Worm (Caenorhabditis elegans) whole organism, early embryonic: Measurements from ENCODE around the gene skr-4.

Source experiments
- B0310.2 ChIP-seq: sonication (generic microtip); optimal IDR thresholded peaks from 2 replicates; lab custom pipeline; 2016; ENCODE audit warnings: mild to moderate bottlenecking, missing genetic modification characterization, missing compliant biosample characterization
- F13C5.2 ChIP-seq: sonication (generic microtip); optimal IDR thresholded peaks from 2 replicates; lab custom pipeline; 2017; ENCODE audit warnings: mild to moderate bottlenecking, missing genetic modification characterization, inconsistent platforms, missing compliant biosample characterization
- aly-1 ChIP-seq: sonication (generic microtip); optimal IDR thresholded peaks from 2 replicates; lab custom pipeline; 2016; ENCODE audit warnings: missing genetic modification characterization, missing compliant biosample characterization
- ama-1 ChIP-seq: fragments of 150-350 bp; optimal IDR thresholded peaks from 2 replicates; lab custom pipeline; 2014
- ceh-13 ChIP-seq: fragments of 200-800 bp; sonication (Bioruptor generic); optimal IDR thresholded peaks from 2 replicates; lab custom pipeline; 2018; ENCODE audit warnings: mild to moderate bottlenecking, missing genetic modification characterization, missing compliant biosample characterization
- ceh-36 ChIP-seq: sonication (generic microtip); optimal IDR thresholded peaks from 2 replicates; lab custom pipeline; 2016; ENCODE audit warnings: missing genetic modification characterization, inconsistent platforms, missing compliant biosample characterization
- ets-7 ChIP-seq: sonication (generic microtip); optimal IDR thresholded peaks from 2 replicates; lab custom pipeline; 2016; ENCODE audit warnings: missing genotype, missing genetic modification characterization, missing compliant biosample characterization
- flt-1 ChIP-seq: fragments of 200-800 bp; sonication (Bioruptor generic); IDR thresholded peaks from 2 replicates; pipeline ENCODE4 v1.3.6; 2022; ENCODE audit warnings: missing genetic modification characterization, missing compliant biosample characterization
- hmbx-1 ChIP-seq: sonication (generic microtip); optimal IDR thresholded peaks from 2 replicates; lab custom pipeline; 2016; ENCODE audit warnings: mild to moderate bottlenecking, missing genetic modification characterization, missing compliant biosample characterization
- hmg-4 ChIP-seq: fragments of 200-800 bp; sonication (Bioruptor generic); optimal IDR thresholded peaks from 2 replicates; lab custom pipeline; 2018; ENCODE audit warnings: mild to moderate bottlenecking, missing genetic modification characterization, missing compliant biosample characterization
- hnd-1 ChIP-seq: sonication (generic microtip); optimal IDR thresholded peaks from 2 replicates; lab custom pipeline; 2016; ENCODE audit warnings: missing genetic modification characterization, missing compliant biosample characterization
- pes-1 ChIP-seq: fragments of 200-800 bp; sonication (Bioruptor generic); IDR thresholded peaks from 2 replicates; pipeline ENCODE4 v1.3.6; 2022; ENCODE audit warnings: missing genetic modification reagents, missing genetic modification characterization, missing compliant biosample characterization
- scrt-1 ChIP-seq: fragments of 200-800 bp; sonication (Bioruptor generic); IDR thresholded peaks from 2 replicates; pipeline ENCODE4 v1.3.6; 2022; ENCODE audit warnings: missing genetic modification characterization, missing compliant biosample characterization
- sea-1 ChIP-seq: fragments of 200-800 bp; sonication (Bioruptor generic); conservative IDR thresholded peaks from 2 replicates; pipeline ENCODE4 v1.3.6; 2022; ENCODE audit warnings: missing genetic modification characterization, missing compliant biosample characterization
- tbx-11 ChIP-seq: fragments of 200-800 bp; sonication (Bioruptor generic); IDR thresholded peaks from 2 replicates; pipeline ENCODE4 v1.3.6; 2022; ENCODE audit warnings: missing genetic modification characterization, missing compliant biosample characterization
- tbx-37 ChIP-seq: fragments of 200-800 bp; sonication (Bioruptor generic); conservative IDR thresholded peaks from 2 replicates; pipeline ENCODE4 v1.3.6; 2022; ENCODE audit warnings: missing genetic modification reagents, missing genetic modification characterization, missing compliant biosample characterization
- tra-4 ChIP-seq: sonication (generic microtip); optimal IDR thresholded peaks from 2 replicates; lab custom pipeline; 2017; ENCODE audit warnings: missing genetic modification characterization, missing compliant biosample characterization

The skr-4 gene

DNA sequence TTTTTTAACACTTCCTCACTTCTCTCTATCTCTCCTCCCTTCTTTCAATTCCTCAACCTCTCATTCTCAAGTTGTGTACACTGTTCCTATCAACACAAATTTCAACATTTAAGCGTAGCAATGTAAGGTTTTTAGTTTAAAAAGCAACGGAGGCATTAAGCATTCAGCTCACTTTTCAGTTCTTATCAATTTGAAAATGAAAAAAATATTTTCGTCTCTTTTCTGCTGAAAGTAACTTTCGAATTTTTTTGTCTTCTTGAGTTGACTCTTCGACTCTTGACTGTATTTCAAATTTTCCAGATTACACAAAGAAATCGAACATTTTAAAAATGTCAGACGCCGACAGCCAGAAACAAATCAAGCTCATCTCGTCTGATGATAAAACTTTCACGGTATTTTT, at the start of gene skr-4:
skr-4 (plus strand) TSS at position 301 of the 400 bp plus-strand sequence.
- TF ChIP-seq hmg-4 (GFP tag; lab: Kevin White, UChicago) (no peak), ceh-36 (tag; lab: Kevin White, UChicago) (no peak), sea-1 (no peak), tra-4 (tag; lab: Kevin White, UChicago) (no peak), ets-7 (tag; lab: Kevin White, UChicago) (no peak), hmbx-1 (tag; lab: Kevin White, UChicago) (no peak), tbx-37 (GFP tag; lab: Robert Waterston, UW) (no peak), aly-1 (tag; lab: Kevin White, UChicago) (no peak), hnd-1 (tag; lab: Kevin White, UChicago) (no peak)

DNA sequence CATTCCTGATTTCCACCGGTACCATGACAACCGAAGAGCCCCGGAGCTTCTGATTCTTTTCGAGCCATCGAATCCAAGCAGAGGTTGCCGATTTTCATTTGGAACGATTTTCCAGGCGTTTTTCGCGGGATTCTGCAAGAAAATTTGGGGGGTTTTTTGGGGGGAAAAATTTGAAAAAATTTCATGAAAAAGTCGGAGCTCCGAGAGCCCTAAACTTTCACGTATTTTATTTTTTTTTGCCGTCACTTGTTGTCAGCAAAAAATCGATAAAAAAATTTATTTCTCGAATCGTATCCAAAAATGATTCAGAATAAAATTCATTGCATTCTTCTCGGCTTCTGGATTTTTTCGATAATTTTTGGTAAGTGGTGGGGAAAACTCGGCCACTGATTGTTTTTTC, 41.1 kb upstream of the skr-4 start, which contains the start of gene Y116F11B.13:
Y116F11B.13 (plus strand) TSS at position 301 of the 400 bp plus-strand sequence.
- TF ChIP-seq sea-1 (no peak), flt-1 (GFP tag; lab: Robert Waterston, UW) (no peak), tbx-37 (GFP tag; lab: Robert Waterston, UW) (no peak), tra-4 (tag; lab: Kevin White, UChicago) (no peak), hmg-4 (GFP tag; lab: Kevin White, UChicago) (no peak), ama-1 (lab: Kevin White, UChicago) (no peak), hmbx-1 (tag; lab: Kevin White, UChicago) (no peak), scrt-1 (GFP tag; lab: Robert Waterston, UW) (no peak)

DNA sequence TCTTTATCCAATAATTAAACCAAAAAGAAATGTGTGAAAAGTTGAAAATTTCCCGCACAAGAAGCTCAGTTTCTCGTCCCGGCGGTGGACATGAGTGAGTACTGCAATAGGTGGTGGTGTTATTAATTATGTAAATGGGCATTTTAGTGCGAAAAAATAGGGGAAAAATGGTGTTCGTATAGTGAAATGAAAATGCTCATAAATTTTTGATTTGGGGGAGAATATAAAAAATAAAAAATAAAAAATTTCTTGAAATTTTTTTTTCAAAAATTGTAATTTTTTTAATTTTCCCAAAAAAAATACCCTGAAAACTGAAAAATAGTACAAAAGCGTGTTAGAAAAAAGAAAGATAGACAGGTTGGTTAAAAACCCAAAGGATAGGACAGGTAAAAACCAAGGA, 28.8 kb upstream of the skr-4 start, which contains the start of gene gly-4:
gly-4 (minus strand) TSS at position 101 of the 400 bp plus-strand sequence.
- no peak for TF ChIP-seq ceh-36 (tag; lab: Kevin White, UChicago)
- no peak for TF ChIP-seq ama-1 (lab: Kevin White, UChicago)
- TF ChIP-seq sea-1, result no peak
- no peak for TF ChIP-seq pes-1 (GFP tag; lab: Robert Waterston, UW)
- no peak for TF ChIP-seq ets-7 (tag; lab: Kevin White, UChicago)
- TF ChIP-seq scrt-1 (GFP tag; lab: Robert Waterston, UW), result no peak

DNA sequence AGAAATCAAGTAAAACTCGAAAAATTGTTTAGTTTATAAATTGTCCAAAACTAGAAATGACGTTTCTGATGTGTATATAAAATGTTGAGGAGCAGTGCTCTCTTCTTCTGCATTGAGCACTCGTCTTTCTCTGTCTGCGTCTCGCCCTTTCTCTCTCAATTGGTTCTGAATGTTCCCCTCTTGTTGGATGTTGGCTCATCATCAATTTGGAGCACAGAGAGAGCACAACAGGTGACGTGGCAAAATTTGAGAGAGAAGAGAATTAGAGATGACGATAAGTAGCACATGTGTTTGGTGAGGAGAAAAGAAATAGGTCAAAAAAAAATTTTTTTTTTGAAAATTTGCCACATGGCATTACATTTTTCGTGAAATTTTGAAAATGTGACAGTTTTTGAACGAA, 26.5 kb upstream of the skr-4 start:
- no peak for TF ChIP-seq scrt-1 (GFP tag; lab: Robert Waterston, UW)
- peak; percentile 4 for TF ChIP-seq F13C5.2 (tag; lab: Kevin White, UChicago)
- TF ChIP-seq ceh-36 (tag; lab: Kevin White, UChicago), result no peak
- no peak for TF ChIP-seq ets-7 (tag; lab: Kevin White, UChicago)

DNA sequence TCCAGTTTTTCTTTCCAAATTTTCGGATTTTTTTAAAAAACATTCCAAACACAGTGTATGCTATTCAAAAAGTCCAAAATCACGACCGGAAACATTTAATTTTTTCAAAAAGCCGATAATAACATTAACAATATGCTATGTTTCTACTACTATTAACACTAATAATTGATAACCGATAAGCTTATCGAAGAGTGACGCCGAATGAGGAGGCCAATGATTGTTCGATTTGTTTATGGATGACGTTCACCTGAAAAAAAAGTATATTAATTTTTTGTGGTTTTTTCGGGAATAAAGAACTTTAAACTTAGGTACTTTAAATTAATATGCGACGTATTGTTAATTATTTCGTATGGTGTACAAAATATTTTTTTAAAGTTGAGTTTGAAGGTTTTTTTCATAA, 26.0 kb upstream of the skr-4 start:
- TF ChIP-seq sea-1 (no peak), F13C5.2 (tag; lab: Kevin White, UChicago) (no peak), aly-1 (tag; lab: Kevin White, UChicago) (no peak)

DNA sequence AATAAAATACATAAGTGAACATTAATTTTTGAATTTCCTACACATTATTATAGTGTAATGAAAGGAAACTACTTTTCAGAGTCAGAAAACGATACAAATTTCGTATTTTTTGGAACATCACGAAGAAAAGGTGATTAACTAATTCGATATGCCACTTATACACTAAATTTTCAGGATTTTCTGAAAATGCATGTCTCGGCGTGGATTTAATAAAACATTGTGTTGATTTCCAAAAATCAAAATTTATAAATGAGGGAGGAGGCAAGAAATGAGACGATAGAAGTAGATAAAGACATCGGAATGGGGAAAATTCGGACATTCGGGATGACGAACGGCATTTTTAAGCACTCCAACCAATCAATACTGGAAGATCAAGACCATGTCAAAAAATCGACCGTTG, 24.9 kb upstream of the skr-4 start, which contains the start of gene Y116F11B.14:
Y116F11B.14 (plus strand) TSS at position 301 of the 400 bp plus-strand sequence.
- no peak for TF ChIP-seq F13C5.2 (tag; lab: Kevin White, UChicago)
- TF ChIP-seq tbx-11 (GFP tag; lab: Robert Waterston, UW), result no peak
- no peak for TF ChIP-seq scrt-1 (GFP tag; lab: Robert Waterston, UW)
- TF ChIP-seq hmbx-1 (tag; lab: Kevin White, UChicago), result no peak

DNA sequence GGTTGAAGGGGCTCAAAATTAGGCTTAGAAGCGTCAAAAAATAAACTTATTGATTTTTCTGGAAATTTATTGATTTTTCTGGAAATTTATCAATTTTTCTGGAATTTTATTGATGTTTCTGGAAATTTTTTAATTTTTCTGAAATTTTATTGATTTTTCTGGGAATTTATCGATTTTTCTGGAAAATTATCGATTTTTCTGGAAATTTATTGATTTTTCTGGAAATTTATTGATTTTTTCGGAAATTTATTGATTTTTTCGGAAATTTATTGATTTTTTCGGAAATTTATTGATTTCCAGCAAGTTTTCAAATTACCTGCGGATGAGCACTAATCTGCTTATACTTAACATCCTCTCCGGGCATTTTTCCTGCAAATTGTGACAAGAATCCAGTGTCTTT, 22.2 kb upstream of the skr-4 start:
- no peak for TF ChIP-seq tra-4 (tag; lab: Kevin White, UChicago)
- no peak for TF ChIP-seq ama-1 (lab: Kevin White, UChicago)
- no peak for TF ChIP-seq ets-7 (tag; lab: Kevin White, UChicago)
- TF ChIP-seq ceh-13 (GFP tag; lab: Kevin White, UChicago), result no peak
- TF ChIP-seq hnd-1 (tag; lab: Kevin White, UChicago), result no peak
- no peak for TF ChIP-seq tbx-37 (GFP tag; lab: Robert Waterston, UW)
- TF ChIP-seq tbx-11 (GFP tag; lab: Robert Waterston, UW), result no peak
- no peak for TF ChIP-seq hmg-4 (GFP tag; lab: Kevin White, UChicago)
- no peak for TF ChIP-seq B0310.2 (tag; lab: Kevin White, UChicago)
- TF ChIP-seq F13C5.2 (tag; lab: Kevin White, UChicago), result no peak
- no peak for TF ChIP-seq pes-1 (GFP tag; lab: Robert Waterston, UW)
- TF ChIP-seq scrt-1 (GFP tag; lab: Robert Waterston, UW), result no peak
- no peak for TF ChIP-seq sea-1
- TF ChIP-seq aly-1 (tag; lab: Kevin White, UChicago), result no peak
- no peak for TF ChIP-seq ceh-36 (tag; lab: Kevin White, UChicago)
- TF ChIP-seq flt-1 (GFP tag; lab: Robert Waterston, UW), result no peak
- TF ChIP-seq hmbx-1 (tag; lab: Kevin White, UChicago), result no peak

DNA sequence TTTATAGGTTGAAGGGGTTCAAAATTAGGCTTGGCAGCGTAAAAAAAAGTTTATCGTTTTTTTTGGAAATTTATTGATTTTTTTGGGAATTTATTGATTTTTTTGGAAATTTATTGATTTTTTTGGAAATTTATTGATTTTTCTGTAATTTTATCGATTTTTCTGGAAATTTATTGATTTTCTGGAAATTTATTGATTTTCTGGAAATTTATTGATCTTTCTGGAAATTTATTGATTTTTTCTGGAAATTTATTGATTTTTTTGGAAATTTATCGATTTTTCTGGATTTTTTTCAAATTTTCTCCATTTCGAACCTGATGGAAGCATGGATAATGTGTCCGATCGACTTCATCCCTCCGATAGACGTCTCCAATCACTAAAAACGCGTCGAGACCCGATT, 19.2 kb upstream of the skr-4 start:
- TF ChIP-seq scrt-1 (GFP tag; lab: Robert Waterston, UW) (no peak), tbx-37 (GFP tag; lab: Robert Waterston, UW) (no peak), hmbx-1 (tag; lab: Kevin White, UChicago) (no peak), aly-1 (tag; lab: Kevin White, UChicago) (no peak), tbx-11 (GFP tag; lab: Robert Waterston, UW) (no peak), hnd-1 (tag; lab: Kevin White, UChicago) (no peak), tra-4 (tag; lab: Kevin White, UChicago) (no peak), sea-1 (no peak), B0310.2 (tag; lab: Kevin White, UChicago) (no peak), ceh-13 (GFP tag; lab: Kevin White, UChicago) (no peak), hmg-4 (GFP tag; lab: Kevin White, UChicago) (no peak), pes-1 (GFP tag; lab: Robert Waterston, UW) (no peak), ama-1 (lab: Kevin White, UChicago) (no peak), ceh-36 (tag; lab: Kevin White, UChicago) (no peak)
